Fruit fly (Drosophila melanogaster) whole organism, embryonic: ENCODE measurements around the gene CNPYb.

Experiments
- Abd-B ChIP-seq: fragments of 200-800 bp; sonication (Bioruptor generic); optimal IDR thresholded peaks from 2 replicates; lab custom pipeline; 2018; ENCODE audit warnings: missing biosample characterization, mild to moderate bottlenecking, missing genetic modification characterization, moderate library complexity
- Aef1 ChIP-seq: fragments of 200-800 bp; sonication (Bioruptor generic); IDR thresholded peaks from 3 replicates; pipeline ENCODE4 v1.3.6; 2022; ENCODE audit warnings: missing biosample characterization, missing genetic modification characterization
- Antp ChIP-seq: fragments of 200-800 bp; sonication (Bioruptor generic); optimal IDR thresholded peaks from 3 replicates; lab custom pipeline; 2016; ENCODE audit warnings: missing biosample characterization, missing genetic modification characterization
- C15 ChIP-seq: fragments of 200-800 bp; sonication (Bioruptor generic); IDR thresholded peaks from 3 replicates; pipeline ENCODE4 v1.3.6; 2022; ENCODE audit warnings: missing biosample characterization, missing genetic modification characterization
- CG1024 ChIP-seq: fragments of 200-800 bp; sonication (Bioruptor generic); IDR thresholded peaks from 2 replicates; pipeline ENCODE4 v1.3.6; 2022; ENCODE audit warnings: missing biosample characterization, missing genetic modification characterization
- CG10321 ChIP-seq: fragments of 200-800 bp; sonication (Bioruptor generic); IDR thresholded peaks from 2 replicates; pipeline ENCODE4 v1.3.6; 2022; ENCODE audit warnings: missing biosample characterization, missing genetic modification characterization
- CG10959 ChIP-seq: fragments of 200-800 bp; sonication (Bioruptor generic); IDR thresholded peaks from 2 replicates; pipeline ENCODE4 v1.3.6; 2022; ENCODE audit warnings: missing biosample characterization, missing genetic modification characterization
- CG12299 ChIP-seq: fragments of 200-800 bp; sonication (Bioruptor generic); optimal IDR thresholded peaks from 2 replicates; lab custom pipeline; 2018; ENCODE audit warnings: missing biosample characterization, mild to moderate bottlenecking, missing genetic modification characterization
- CG15269 ChIP-seq: fragments of 200-800 bp; sonication (Bioruptor generic); optimal IDR thresholded peaks from 2 replicates; lab custom pipeline; 2018; ENCODE audit warnings: missing biosample characterization, mild to moderate bottlenecking, missing genetic modification characterization, moderate library complexity
- CG17186 ChIP-seq: fragments of 200-800 bp; sonication (Bioruptor generic); optimal IDR thresholded peaks from 3 replicates; lab custom pipeline; 2017; ENCODE audit warnings: missing biosample characterization, missing genetic modification reagents, missing genetic modification characterization
- CG18619 ChIP-seq: fragments of 200-800 bp; sonication (Bioruptor generic); optimal IDR thresholded peaks from 3 replicates; lab custom pipeline; 2017; ENCODE audit warnings: missing biosample characterization, mild to moderate bottlenecking, missing genetic modification characterization
- CG31441 ChIP-seq: fragments of 200-800 bp; sonication (Bioruptor generic); IDR thresholded peaks from 2 replicates; pipeline ENCODE4 v1.3.6; 2022; ENCODE audit warnings: missing biosample characterization, missing genetic modification characterization
- CG33213 ChIP-seq: fragments of 200-800 bp; sonication (Bioruptor generic); optimal IDR thresholded peaks from 3 replicates; lab custom pipeline; 2016; ENCODE audit warnings: missing biosample characterization, missing genetic modification characterization
- CG42726 ChIP-seq: fragments of 200-800 bp; sonication (Bioruptor generic); IDR thresholded peaks from 2 replicates; pipeline ENCODE4 v1.3.6; 2022; ENCODE audit warnings: missing biosample characterization, missing genetic modification characterization; ENCODE audit not compliant: partially characterized antibody
- CG4282 ChIP-seq: fragments of 200-800 bp; sonication (Bioruptor generic); optimal IDR thresholded peaks from 2 replicates; lab custom pipeline; 2016; ENCODE audit warnings: missing biosample characterization, missing genetic modification characterization
- CG5180 ChIP-seq: fragments of 200-800 bp; sonication (Bioruptor generic); optimal IDR thresholded peaks from 3 replicates; lab custom pipeline; 2017; ENCODE audit warnings: missing biosample characterization, missing genetic modification characterization, mild to moderate bottlenecking, moderate library complexity, missing genetic modification reagents
- CG8290 ChIP-seq, 3 experiments: fragments of 200-800 bp; sonication (Bioruptor generic); optimal IDR thresholded peaks; 2 replicates each; lab custom pipeline; 2016 to 2019; ENCODE audit warnings: missing biosample characterization in 3 of 3, missing genetic modification characterization in 3 of 3, mild to moderate bottlenecking in 2 of 3, moderate library complexity in 1 of 3
- CG9932 ChIP-seq: fragments of 200-800 bp; sonication (Bioruptor generic); IDR thresholded peaks from 2 replicates; pipeline ENCODE4 v1.3.6; 2022; ENCODE audit warnings: missing biosample characterization, missing genetic modification characterization
- CTCF ChIP-seq: fragments of 200-800 bp; sonication (Bioruptor generic); optimal IDR thresholded peaks from 2 replicates; lab custom pipeline; 2017; ENCODE audit warnings: missing biosample characterization, mild to moderate bottlenecking, missing genetic modification characterization, moderate library complexity
- Dek ChIP-seq: fragments of 200-800 bp; sonication (Bioruptor generic); optimal IDR thresholded peaks from 3 replicates; lab custom pipeline; 2019; ENCODE audit warnings: missing biosample characterization, mild to moderate bottlenecking, missing genetic modification characterization, moderate library complexity
- Drgx ChIP-seq: fragments of 200-800 bp; sonication (Bioruptor generic); IDR thresholded peaks from 2 replicates; pipeline ENCODE4 v1.3.6; 2022; ENCODE audit warnings: missing biosample characterization, missing genetic modification characterization
- HLH54F ChIP-seq: fragments of 200-800 bp; sonication (Bioruptor generic); optimal IDR thresholded peaks from 3 replicates; lab custom pipeline; 2016; ENCODE audit warnings: missing biosample characterization, missing genetic modification characterization
- MTF-1 ChIP-seq: fragments of 200-800 bp; sonication (Bioruptor generic); optimal IDR thresholded peaks from 2 replicates; lab custom pipeline; 2018; ENCODE audit warnings: missing biosample characterization, mild to moderate bottlenecking, missing genetic modification characterization, borderline replicate concordance
- Mes4 ChIP-seq: fragments of 200-800 bp; sonication (Bioruptor generic); optimal IDR thresholded peaks from 2 replicates; lab custom pipeline; 2016; ENCODE audit warnings: missing biosample characterization, missing genetic modification characterization
- Rfx ChIP-seq: fragments of 200-800 bp; sonication (Bioruptor generic); IDR thresholded peaks from 2 replicates; pipeline ENCODE4 v1.3.6; 2022; ENCODE audit warnings: missing biosample characterization, missing genetic modification characterization
- Xbp1 ChIP-seq: fragments of 200-800 bp; sonication (Bioruptor generic); optimal IDR thresholded peaks from 3 replicates; lab custom pipeline; 2016; ENCODE audit warnings: missing biosample characterization, mild to moderate bottlenecking, missing genetic modification characterization
- ato ChIP-seq: fragments of 200-800 bp; sonication (Bioruptor generic); IDR thresholded peaks from 2 replicates; pipeline ENCODE4 v1.3.6; 2022; ENCODE audit warnings: missing biosample characterization, missing genetic modification characterization; ENCODE audit not compliant: partially characterized antibody
- br ChIP-seq: fragments of >200 bp; optimal IDR thresholded peaks from 2 replicates; lab custom pipeline; 2017
- cas ChIP-seq: fragments of 200-800 bp; sonication (Bioruptor generic); IDR thresholded peaks from 2 replicates; pipeline ENCODE4 v1.3.6; 2022; ENCODE audit warnings: missing biosample characterization, missing genetic modification characterization
- chinmo ChIP-seq: fragments of 200-800 bp; sonication (Bioruptor generic); IDR thresholded peaks from 4 replicates; pipeline ENCODE4 v1.3.6; 2022; ENCODE audit warnings: missing biosample characterization, missing genetic modification characterization; ENCODE audit not compliant: partially characterized antibody
- crc ChIP-seq: fragments of 200-800 bp; sonication (Bioruptor generic); optimal IDR thresholded peaks from 2 replicates; lab custom pipeline; 2016; ENCODE audit warnings: missing biosample characterization, missing genetic modification characterization
- croc ChIP-seq: fragments of 200-800 bp; sonication (Bioruptor generic); conservative IDR thresholded peaks from 3 replicates; pipeline ENCODE4 v1.3.6; 2022; ENCODE audit warnings: missing biosample characterization, missing genetic modification characterization
- dm ChIP-seq: fragments of 200-800 bp; sonication (Bioruptor generic); optimal IDR thresholded peaks from 3 replicates; lab custom pipeline; 2016; ENCODE audit warnings: missing biosample characterization, missing genetic modification characterization
- fd64A ChIP-seq: fragments of 200-800 bp; sonication (Bioruptor generic); optimal IDR thresholded peaks from 3 replicates; lab custom pipeline; 2018; ENCODE audit warnings: missing biosample characterization, mild to moderate bottlenecking, missing genetic modification characterization
- fu2 ChIP-seq: fragments of 200-800 bp; sonication (Bioruptor generic); optimal IDR thresholded peaks from 2 replicates; lab custom pipeline; 2016; ENCODE audit warnings: missing biosample characterization, missing genetic modification characterization
- gt ChIP-seq: fragments of 200-800 bp; sonication (Bioruptor generic); IDR thresholded peaks from 2 replicates; pipeline ENCODE4 v1.3.6; 2022; ENCODE audit warnings: missing biosample characterization, missing genetic modification characterization
- hb ChIP-seq: fragments of 200-800 bp; sonication (Bioruptor generic); IDR thresholded peaks from 3 replicates; pipeline ENCODE4 v1.3.6; 2022; ENCODE audit warnings: missing biosample characterization, missing genetic modification characterization; ENCODE audit not compliant: partially characterized antibody
- hbn ChIP-seq: fragments of 200-800 bp; sonication (Bioruptor generic); IDR thresholded peaks from 2 replicates; pipeline ENCODE4 v1.3.6; 2022; ENCODE audit warnings: missing biosample characterization, missing genetic modification characterization; ENCODE audit not compliant: partially characterized antibody
- jigr1 ChIP-seq: fragments of 200-800 bp; sonication (Bioruptor generic); IDR thresholded peaks from 3 replicates; pipeline ENCODE4 v1.3.6; 2022; ENCODE audit warnings: missing biosample characterization, missing genetic modification characterization
- ken ChIP-seq: fragments of 200-800 bp; sonication (Bioruptor generic); IDR thresholded peaks from 3 replicates; pipeline ENCODE4 v1.3.6; 2022; ENCODE audit warnings: missing biosample characterization, missing genetic modification characterization
- klu ChIP-seq: fragments of 200-800 bp; sonication (Bioruptor generic); IDR thresholded peaks from 2 replicates; pipeline ENCODE4 v1.3.6; 2022; ENCODE audit warnings: missing biosample characterization, missing genetic modification characterization
- mirr ChIP-seq: fragments of 200-800 bp; sonication (Bioruptor generic); optimal IDR thresholded peaks from 3 replicates; lab custom pipeline; 2018; ENCODE audit warnings: missing biosample characterization, mild to moderate bottlenecking, missing genetic modification characterization
- nerfin-2 ChIP-seq: fragments of 200-800 bp; sonication (Bioruptor generic); IDR thresholded peaks from 2 replicates; pipeline ENCODE4 v1.3.6; 2022; ENCODE audit warnings: missing biosample characterization, missing genetic modification characterization; ENCODE audit not compliant: partially characterized antibody
- sd ChIP-seq: fragments of 200-800 bp; sonication (Bioruptor generic); optimal IDR thresholded peaks from 3 replicates; lab custom pipeline; 2018; ENCODE audit warnings: missing biosample characterization, mild to moderate bottlenecking, missing genetic modification characterization, moderate library complexity
- slbo ChIP-seq: fragments of 200-800 bp; sonication (Bioruptor generic); IDR thresholded peaks from 2 replicates; pipeline ENCODE4 v1.3.6; 2022; ENCODE audit warnings: missing biosample characterization, missing genetic modification characterization
- tgo ChIP-seq: fragments of 200-800 bp; sonication (Bioruptor generic); IDR thresholded peaks from 3 replicates; pipeline ENCODE4 v1.3.6; 2022; ENCODE audit warnings: missing biosample characterization, missing genetic modification characterization
- tna ChIP-seq: fragments of 200-800 bp; sonication (Bioruptor generic); IDR thresholded peaks from 2 replicates; pipeline ENCODE4 v1.3.6; 2022; ENCODE audit warnings: missing biosample characterization, missing genetic modification characterization; ENCODE audit not compliant: partially characterized antibody
- toy ChIP-seq: fragments of 200-800 bp; sonication (Bioruptor generic); IDR thresholded peaks from 2 replicates; pipeline ENCODE4 v1.3.6; 2022; ENCODE audit warnings: missing biosample characterization, missing genetic modification characterization
- trh ChIP-seq: fragments of 200-800 bp; sonication (Bioruptor generic); optimal IDR thresholded peaks from 2 replicates; lab custom pipeline; 2016; ENCODE audit warnings: missing biosample characterization, missing genetic modification characterization

CNPYb gene

DNA sequence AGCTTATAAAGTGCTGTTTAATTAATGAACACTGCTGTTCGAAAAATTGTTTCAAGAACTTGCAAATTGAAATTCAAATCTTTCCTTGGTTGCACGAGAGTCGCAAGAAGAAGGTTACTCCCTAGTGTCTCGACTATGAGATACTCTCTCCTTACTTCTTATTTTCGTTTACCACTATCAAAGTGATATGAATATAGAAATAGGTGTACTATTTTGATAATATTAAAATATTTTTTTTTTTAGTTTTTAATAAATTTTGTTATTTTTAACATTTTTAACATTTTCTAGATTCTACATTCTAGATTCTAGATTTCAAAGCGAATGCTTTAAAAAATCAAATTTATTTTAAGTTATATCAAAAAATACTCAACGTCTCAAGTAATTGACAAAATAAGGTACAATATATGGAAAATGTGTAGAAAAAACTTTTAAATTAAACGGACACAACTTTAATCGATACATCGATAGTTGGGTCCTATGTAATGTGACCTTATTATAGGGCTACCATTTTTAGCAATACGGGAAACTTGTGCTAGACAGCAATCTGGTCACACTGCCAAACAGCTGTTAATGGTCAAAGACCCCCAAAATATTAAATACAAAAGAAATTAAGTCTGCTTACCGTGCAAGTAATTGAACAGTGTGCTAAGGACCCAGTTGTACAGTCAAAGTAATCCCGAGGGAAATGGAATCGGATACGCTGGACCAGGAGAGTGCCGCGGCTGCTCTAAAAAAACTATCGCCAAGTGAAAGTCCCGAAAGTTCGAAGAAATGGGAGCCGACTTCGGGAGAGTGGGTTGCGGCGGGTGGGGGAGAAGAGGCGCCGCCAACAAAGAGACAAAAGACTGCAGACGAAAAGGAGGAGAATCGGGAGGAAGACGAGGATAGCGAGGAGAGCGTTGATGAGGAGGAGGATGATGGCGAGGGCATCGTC, 3.6 kb downstream of the CNPYb start, which contains the start of gene MESR6 (continued):
- TF ChIP-seq HLH54F (GFP tag; lab: Kevin White, UChicago) = no peak
- peak; percentile 19; the same call in 1 of the 2 replicates for TF ChIP-seq slbo (GFP tag; lab: Robert Waterston, UW)
- no peak for TF ChIP-seq croc (GFP tag; lab: Robert Waterston, UW)
- no peak for TF ChIP-seq CG10959 (GFP tag; lab: Robert Waterston, UW)
- TF ChIP-seq trh (GFP tag; lab: Kevin White, UChicago) = no peak
- no peak for TF ChIP-seq br (lab: Kevin White, UChicago)
- no peak for TF ChIP-seq fu2
- TF ChIP-seq mirr = no peak
- TF ChIP-seq toy (GFP tag; lab: Robert Waterston, UW) = no peak
- TF ChIP-seq Abd-B (GFP tag; lab: Kevin White, UChicago) = no peak
- peak; percentile 2 for TF ChIP-seq Xbp1 (GFP tag; lab: Kevin White, UChicago)
- TF ChIP-seq CG15269 (tag; lab: Kevin White, UChicago) = peak; percentile 59
- no peak for TF ChIP-seq Mes4 (GFP tag; lab: Kevin White, UChicago)
- no peak for TF ChIP-seq CG17186 (GFP tag; lab: Kevin White, UChicago)
- no peak for TF ChIP-seq CG5180 (GFP tag; lab: Kevin White, UChicago)
- peak; percentile 58 for TF ChIP-seq tna (GFP tag; lab: Robert Waterston, UW)
- peak; percentile 63 for TF ChIP-seq Dek (tag; lab: Kevin White, UChicago)
- peak; percentile 28; the same call in 1 of the 2 replicates for TF ChIP-seq CG31441
- TF ChIP-seq gt (GFP tag; lab: Robert Waterston, UW) = no peak
- no peak for TF ChIP-seq crc (GFP tag; lab: Kevin White, UChicago)
- no peak for TF ChIP-seq jigr1 (GFP tag; lab: Robert Waterston, UW)
- no peak for TF ChIP-seq ken (GFP tag; lab: Robert Waterston, UW)
- no peak for TF ChIP-seq CG12299 (tag; lab: Kevin White, UChicago)
- no peak for TF ChIP-seq Aef1
- TF ChIP-seq C15 (GFP tag; lab: Robert Waterston, UW) = no peak
- peak; percentile 58 for TF ChIP-seq ato (GFP tag; lab: Robert Waterston, UW)
- peak; percentile 35 for TF ChIP-seq CG33213 (GFP tag; lab: Kevin White, UChicago)
- no peak; the same call in 1 of the 2 replicates for TF ChIP-seq klu
- TF ChIP-seq hb (GFP tag; lab: Robert Waterston, UW) = peak; percentile 47
- no peak for TF ChIP-seq fd64A (GFP tag; lab: Kevin White, UChicago)
- no peak for TF ChIP-seq CG4282 (GFP tag; lab: Kevin White, UChicago)
- TF ChIP-seq Antp = no peak
- TF ChIP-seq nerfin-2 (GFP tag; lab: Robert Waterston, UW) = no peak
- TF ChIP-seq CG1024 (GFP tag; lab: Robert Waterston, UW) = no peak
- peak; percentile 43; the same call in 1 of the 2 replicates for TF ChIP-seq CG42726
- peak; percentile 4; the same call in 1 of the 2 replicates for TF ChIP-seq Rfx
- TF ChIP-seq CG8290 (GFP tag; optimal IDR thresholded peaks at IDR 0.05; lab: Kevin White, UChicago) = no peak
- peak in 1 of 2 experiments; percentile 68 for TF ChIP-seq CG8290 (tag; optimal IDR thresholded peaks at IDR 0.05; lab: Kevin White, UChicago)
- TF ChIP-seq CG9932 (GFP tag; lab: Robert Waterston, UW) = peak; percentile 3; the same call in 1 of the 2 replicates
- TF ChIP-seq chinmo = 0 out of 4 replicates have a peak, but pooled peaks have one; percentile 14
- TF ChIP-seq hbn = peak; percentile 83
- TF ChIP-seq CG18619 (GFP tag; lab: Kevin White, UChicago) = peak; percentile 41
- TF ChIP-seq CTCF (GFP tag; lab: Kevin White, UChicago) = no peak
- no peak for TF ChIP-seq Drgx
- TF ChIP-seq CG10321 (GFP tag; lab: Robert Waterston, UW) = no peak
- no peak for TF ChIP-seq sd (tag; lab: Kevin White, UChicago)
- no peak for TF ChIP-seq MTF-1 (GFP tag; lab: Kevin White, UChicago)
- no peak for TF ChIP-seq cas (GFP tag; lab: Robert Waterston, UW)
- peak; percentile 11; the same call in 2 of the 3 replicates for TF ChIP-seq tgo (GFP tag; lab: Robert Waterston, UW)
- no peak for TF ChIP-seq dm (GFP tag; lab: Kevin White, UChicago)
